Fruit fly (Drosophila melanogaster) whole organism, prepupa: ENCODE measurements around the gene ppk17.

Source experiments
- CG10631 ChIP-seq: fragments of 200-800 bp; sonication (Bioruptor generic); optimal IDR thresholded peaks from 2 replicates; lab custom pipeline; 2016; ENCODE audit warnings: missing biosample characterization, missing genetic modification characterization
- CG3032 ChIP-seq: fragments of 200-800 bp; optimal IDR thresholded peaks from 2 replicates; lab custom pipeline; 2019; ENCODE audit warnings: missing biosample characterization, mild to moderate bottlenecking, missing genetic modification characterization, moderate library complexity
- CG4318 ChIP-seq: fragments of 200-800 bp; sonication (Bioruptor generic); optimal IDR thresholded peaks from 3 replicates; lab custom pipeline; 2017; ENCODE audit warnings: missing biosample characterization, mild to moderate bottlenecking, missing genetic modification characterization
- Eip78C ChIP-seq: fragments of 200-800 bp; sonication (Bioruptor generic); peaks from one replicate; lab custom pipeline; 2016; ENCODE audit warnings: missing biosample characterization, missing genetic modification characterization
- salr ChIP-seq, 2 experiments: fragments of 200-800 bp; sonication (Bioruptor generic); optimal IDR thresholded peaks; 3 replicates each; lab custom pipeline; 2016 to 2018; ENCODE audit warnings: missing biosample characterization in 2 of 2, missing genetic modification characterization in 2 of 2, mild to moderate bottlenecking in 1 of 2

- TF ChIP-seq CG10631 (GFP tag; lab: Kevin White, UChicago) (peak; percentile 48), CG4318 (GFP tag; lab: Kevin White, UChicago) (peak; percentile 78), Eip78C (GFP tag; lab: Kevin White, UChicago) (peak; percentile 81), CG3032 (no peak), salr (GFP tag; optimal IDR thresholded peaks at IDR 0.05; lab: Kevin White, UChicago) (peak in 1 of 2 experiments; percentile 51)
Observed at dm6 chr2L:16709693-16710092, 50.7 kb downstream of the ppk17 start.
